Fruit fly (Drosophila melanogaster): ENCODE results near the gene CG45075.

- no peak for TF ChIP-seq lola (GFP tag; optimal IDR thresholded peaks at IDR 0.05)
- TF ChIP-seq CG12744 (GFP tag; optimal IDR thresholded peaks at IDR 0.05): no peak
- TF ChIP-seq CG2712 (tag; optimal IDR thresholded peaks at IDR 0.05): no peak
- TF ChIP-seq bab2 (GFP tag; optimal IDR thresholded peaks at IDR 0.05): no peak
Measured at dm6 chr2L:6118212-6118611, 27.0 kb downstream of the CG45075 start, which contains the start of gene CG31642.

Data from whole organism, embryonic.